Worm (Caenorhabditis elegans) whole organism, early embryonic: Measurements from ENCODE around the gene col-108.

Source experiments
- ama-1 ChIP-seq: fragments of 150-350 bp; optimal IDR thresholded peaks from 2 replicates; lab custom pipeline; 2014
- ceh-36 ChIP-seq: sonication (generic microtip); optimal IDR thresholded peaks from 2 replicates; lab custom pipeline; 2016; ENCODE audit warnings: missing genetic modification characterization, inconsistent platforms, missing compliant biosample characterization
- flt-1 ChIP-seq: fragments of 200-800 bp; sonication (Bioruptor generic); IDR thresholded peaks from 2 replicates; pipeline ENCODE4 v1.3.6; 2022; ENCODE audit warnings: missing genetic modification characterization, missing compliant biosample characterization
- hmg-4 ChIP-seq: fragments of 200-800 bp; sonication (Bioruptor generic); optimal IDR thresholded peaks from 2 replicates; lab custom pipeline; 2018; ENCODE audit warnings: mild to moderate bottlenecking, missing genetic modification characterization, missing compliant biosample characterization
- sea-1 ChIP-seq: fragments of 200-800 bp; sonication (Bioruptor generic); conservative IDR thresholded peaks from 2 replicates; pipeline ENCODE4 v1.3.6; 2022; ENCODE audit warnings: missing genetic modification characterization, missing compliant biosample characterization
- tbx-11 ChIP-seq: fragments of 200-800 bp; sonication (Bioruptor generic); IDR thresholded peaks from 2 replicates; pipeline ENCODE4 v1.3.6; 2022; ENCODE audit warnings: missing genetic modification characterization, missing compliant biosample characterization
- tbx-37 ChIP-seq: fragments of 200-800 bp; sonication (Bioruptor generic); conservative IDR thresholded peaks from 2 replicates; pipeline ENCODE4 v1.3.6; 2022; ENCODE audit warnings: missing genetic modification reagents, missing genetic modification characterization, missing compliant biosample characterization

- TF ChIP-seq ama-1 (lab: Kevin White, UChicago): no peak
- no peak for TF ChIP-seq flt-1 (GFP tag; lab: Robert Waterston, UW)
- TF ChIP-seq sea-1 (GFP tag; lab: Robert Waterston, UW): no peak
- TF ChIP-seq ceh-36 (tag; lab: Kevin White, UChicago): no peak
- TF ChIP-seq tbx-37 (GFP tag; lab: Robert Waterston, UW): no peak
- TF ChIP-seq hmg-4 (GFP tag; lab: Kevin White, UChicago): no peak
- no peak for TF ChIP-seq tbx-11 (GFP tag; lab: Robert Waterston, UW)
Observed at ce11 chrIV:1814764-1815518, 46.6 kb downstream of the col-108 start, which contains the start of gene snn-1.
